Worm (Caenorhabditis elegans): ENCODE data around the gene nhr-59.

- TF ChIP-seq lin-13 (tag; optimal IDR thresholded peaks at IDR 0.05) (no peak), unc-39 (tag; optimal IDR thresholded peaks at IDR 0.05) (no peak), sptf-1 (tag; optimal IDR thresholded peaks at IDR 0.05) (no peak), unc-62 (GFP tag; optimal IDR thresholded peaks at IDR 0.05) (no peak), pha-4 (tag; optimal IDR thresholded peaks at IDR 0.05) (no peak)
Observed at ce11 chrV:2251774-2252173, 26.3 kb downstream of the nhr-59 start.
